Worm (Caenorhabditis elegans) whole organism, L4 larva: ENCODE results near the gene F59E11.2.

ENCODE experiments used
- D1046.2 ChIP-seq: fragments of 200-800 bp; sonication (Bioruptor generic); IDR thresholded peaks from 2 replicates; pipeline ENCODE4 v1.3.6; 2022; ENCODE audit warnings: missing genetic modification characterization, missing compliant biosample characterization
- F37D6.2 ChIP-seq: sonication (generic microtip); optimal IDR thresholded peaks from 2 replicates; lab custom pipeline; 2016; ENCODE audit warnings: mild to moderate bottlenecking, missing genetic modification characterization, missing compliant biosample characterization
- F44E2.7 ChIP-seq: fragments of 200-800 bp; sonication (Bioruptor generic); IDR thresholded peaks from 2 replicates; pipeline ENCODE4 v2.1.2; 2022; ENCODE audit warnings: missing genetic modification characterization, missing compliant biosample characterization
- F49E8.2 ChIP-seq: sonication (generic microtip); optimal IDR thresholded peaks from 2 replicates; lab custom pipeline; 2016; ENCODE audit warnings: missing compliant biosample characterization, mild to moderate bottlenecking, missing genetic modification characterization, borderline replicate concordance
- T20F7.1 ChIP-seq: fragments of 200-800 bp; sonication (Bioruptor generic); optimal IDR thresholded peaks from 2 replicates; lab custom pipeline; 2018; ENCODE audit warnings: mild to moderate bottlenecking, missing genetic modification characterization, missing compliant biosample characterization
- Y48G9A.11 ChIP-seq: fragments of 200-800 bp; sonication (Bioruptor generic); IDR thresholded peaks from 2 replicates; pipeline ENCODE4 v1.3.6; 2022; ENCODE audit warnings: missing genetic modification reagents, missing genetic modification characterization, missing compliant biosample characterization
- Y5F2A.4 ChIP-seq: fragments of 200-800 bp; sonication (Bioruptor generic); optimal IDR thresholded peaks from 2 replicates; lab custom pipeline; 2018; ENCODE audit warnings: mild to moderate bottlenecking, missing genetic modification characterization, missing compliant biosample characterization
- aha-1 ChIP-seq: fragments of 150-350 bp; peaks from one replicate; lab custom pipeline; 2014; ENCODE audit warnings: missing biosample characterization, missing genetic modification characterization
- ceh-44 ChIP-seq: fragments of 200-800 bp; sonication (Bioruptor generic); IDR thresholded peaks from 2 replicates; pipeline ENCODE4 v1.3.6; 2022; ENCODE audit warnings: missing genetic modification reagents, missing genetic modification characterization, missing compliant biosample characterization
- ctbp-1 ChIP-seq: fragments of 200-800 bp; sonication (Bioruptor generic); IDR thresholded peaks from 2 replicates; pipeline ENCODE4 v1.3.6; 2022; ENCODE audit warnings: missing genetic modification reagents, missing genetic modification characterization, missing compliant biosample characterization
- daf-16 ChIP-seq, 3 experiments: sonication (generic microtip); optimal IDR thresholded peaks; 2 replicates each; lab custom pipeline; 2016 to 2017; ENCODE audit warnings: missing genetic modification characterization in 3 of 3, missing genetic modification reagents in 3 of 3, mild to moderate bottlenecking in 2 of 3, missing compliant biosample characterization in 2 of 3, missing biosample characterization in 1 of 3, moderate library complexity in 1 of 3
- dmd-9 ChIP-seq: fragments of 200-800 bp; sonication (Bioruptor generic); IDR thresholded peaks from 2 replicates; pipeline ENCODE4 v1.3.6; 2022; ENCODE audit warnings: missing genetic modification reagents, missing genetic modification characterization, missing compliant biosample characterization
- egl-27 ChIP-seq: sonication (generic microtip); optimal IDR thresholded peaks from 3 replicates; lab custom pipeline; 2017; ENCODE audit warnings: missing biosample characterization, missing genetic modification reagents, missing genetic modification characterization
- egl-43 ChIP-seq: fragments of 200-800 bp; sonication (Bioruptor generic); IDR thresholded peaks from 2 replicates; pipeline ENCODE4 v1.3.6; 2022; ENCODE audit warnings: missing genetic modification reagents, missing genetic modification characterization, missing compliant biosample characterization
- hlh-30 ChIP-seq: sonication (generic microtip); optimal IDR thresholded peaks from 2 replicates; lab custom pipeline; 2017; ENCODE audit warnings: antibody characterized with exemption, mild to moderate bottlenecking, missing genetic modification characterization, missing compliant biosample characterization; ENCODE audit not compliant: insufficient read depth
- lin-15B ChIP-seq: fragments of 150-350 bp; sonication (generic microtip); optimal IDR thresholded peaks from 3 replicates; lab custom pipeline; 2014; ENCODE audit warnings: missing biosample characterization, missing genetic modification characterization
- lin-38 ChIP-seq: fragments of 200-800 bp; sonication (Bioruptor generic); IDR thresholded peaks from 2 replicates; pipeline ENCODE4 v1.3.6; 2022; ENCODE audit warnings: missing genetic modification reagents, missing genetic modification characterization, missing compliant biosample characterization
- mes-2 ChIP-seq: sonication (generic microtip); optimal IDR thresholded peaks from 2 replicates; lab custom pipeline; 2016; ENCODE audit warnings: missing genotype, mild to moderate bottlenecking, missing genetic modification characterization, missing compliant biosample characterization; ENCODE audit not compliant: poor library complexity, severe bottlenecking
- nhr-111 ChIP-seq: fragments of 200-800 bp; sonication (Bioruptor generic); optimal IDR thresholded peaks from 2 replicates; lab custom pipeline; 2018; ENCODE audit warnings: mild to moderate bottlenecking, missing genetic modification characterization, missing compliant biosample characterization
- nhr-25 ChIP-seq: sonication (generic microtip); optimal IDR thresholded peaks from 2 replicates; lab custom pipeline; 2017; ENCODE audit warnings: missing genetic modification characterization, mild to moderate bottlenecking, missing compliant biosample characterization, antibody characterized with exemption, moderate library complexity, borderline replicate concordance; ENCODE audit not compliant: insufficient read depth
- php-3 ChIP-seq: fragments of 200-800 bp; sonication (Bioruptor generic); IDR thresholded peaks from 2 replicates; pipeline ENCODE4 v1.3.6; 2022; ENCODE audit warnings: missing genetic modification reagents, missing genetic modification characterization, missing compliant biosample characterization
- skn-1 ChIP-seq: fragments of 150-350 bp; optimal IDR thresholded peaks from 2 replicates; lab custom pipeline; 2014; ENCODE audit warnings: missing biosample characterization, missing genetic modification characterization
- snpc-1.2 ChIP-seq: fragments of 200-800 bp; sonication (Bioruptor generic); IDR thresholded peaks from 2 replicates; pipeline ENCODE4 v1.3.6; 2022; ENCODE audit warnings: missing genetic modification reagents, missing genetic modification characterization, missing compliant biosample characterization
- spr-1 ChIP-seq: sonication (generic microtip); optimal IDR thresholded peaks from 2 replicates; lab custom pipeline; 2016; ENCODE audit warnings: mild to moderate bottlenecking, missing genetic modification characterization, missing compliant biosample characterization
- spr-3 ChIP-seq: fragments of 200-800 bp; sonication (Bioruptor generic); optimal IDR thresholded peaks from 2 replicates; lab custom pipeline; 2018; ENCODE audit warnings: mild to moderate bottlenecking, missing genetic modification characterization, missing compliant biosample characterization
- tra-1 ChIP-seq: fragments of 200-800 bp; sonication (Bioruptor generic); IDR thresholded peaks from 2 replicates; pipeline ENCODE4 v1.3.6; 2022; ENCODE audit warnings: missing genetic modification reagents, missing genetic modification characterization, missing compliant biosample characterization
- unc-62 ChIP-seq, 3 experiments: fragments of 150-350 bp in 1 of 3; sonication (generic microtip); optimal IDR thresholded peaks in 2 of 3; peaks in 1 of 3; 1 replicate in 1 of 3; 2 replicates in 2 of 3; lab custom pipeline; 2014 to 2017; ENCODE audit warnings: missing biosample characterization in 3 of 3, missing genetic modification characterization in 3 of 3, missing genetic modification reagents in 3 of 3, missing genotype in 1 of 3
- vab-7 ChIP-seq: fragments of 200-800 bp; sonication (Bioruptor generic); IDR thresholded peaks from 2 replicates; pipeline ENCODE4 v1.3.6; 2022; ENCODE audit warnings: missing genetic modification reagents, missing genetic modification characterization, missing compliant biosample characterization

F59E11.2 gene

DNA sequence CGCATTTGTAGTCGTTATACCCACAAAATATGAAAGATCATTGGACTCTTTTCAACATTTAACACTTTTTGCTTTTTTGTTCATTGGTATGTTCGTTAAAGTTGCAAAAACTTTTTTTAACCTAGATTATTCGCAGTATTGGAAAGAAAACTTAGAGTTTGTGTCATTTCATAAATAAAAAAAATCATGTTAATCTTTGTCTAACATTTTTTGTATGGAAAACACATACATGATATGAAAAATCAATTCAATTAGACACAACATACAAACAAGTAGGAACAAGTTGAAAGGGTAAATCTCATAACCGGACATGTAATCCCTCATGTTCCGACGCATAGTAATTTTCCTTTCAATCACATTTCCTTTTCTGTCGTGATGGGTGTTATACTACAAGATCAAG lies at the start of gene F59E11.2:
Gene F59E11.2, plus strand, starts transcription at position 301 of the 400 bp plus-strand sequence.
- TF ChIP-seq mes-2 (no peak), nhr-25 (tag; lab: Kevin White, UChicago) (no peak), lin-15B (no peak), skn-1 (tag; lab: Kevin White, UChicago) (no peak), spr-3 (GFP tag; lab: Kevin White, UChicago) (no peak), lin-38 (no peak), ceh-44 (GFP tag; lab: Robert Waterston, UW) (no peak)

DNA sequence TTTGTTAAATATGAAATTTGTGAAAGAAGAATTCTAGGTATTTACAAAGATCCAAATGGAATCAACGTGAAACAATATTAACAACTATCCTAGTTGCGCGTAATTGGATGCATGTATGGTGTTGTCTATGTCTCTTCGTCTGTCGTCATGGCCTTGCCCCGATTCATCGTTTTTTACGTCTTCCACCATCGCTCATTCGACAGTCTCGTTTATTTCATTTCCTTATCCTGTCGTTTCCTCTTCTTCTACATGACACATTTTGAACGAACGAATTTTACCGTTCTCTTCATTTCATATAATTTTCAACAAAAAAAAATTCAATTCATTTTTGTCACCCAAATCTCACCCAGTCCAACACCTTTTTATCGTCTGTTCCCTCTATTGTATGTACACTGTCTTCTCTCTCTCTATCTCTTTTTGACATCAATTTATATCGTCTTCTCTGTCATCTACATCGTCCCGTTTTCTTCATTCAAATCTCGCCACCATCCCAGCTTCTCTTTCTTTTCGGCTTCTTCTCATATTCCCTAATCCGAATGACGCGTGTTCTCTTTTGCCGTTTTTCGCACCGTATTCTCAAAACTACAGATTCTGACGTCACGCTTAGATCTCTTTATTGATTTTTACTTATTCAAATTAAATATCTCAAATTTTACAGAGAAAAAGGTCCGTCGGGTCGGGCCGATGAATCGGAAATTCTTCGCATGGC lies 44.7 kb upstream of the F59E11.2 start, which contains the start of gene ttc-17:
Gene ttc-17, plus strand, starts transcription at position 659 of the 709 bp plus-strand sequence.
- TF ChIP-seq snpc-1.2 (GFP tag; lab: Robert Waterston, UW) = 0 out of 2 replicates have a peak, but pooled peaks have one; percentile 29
- no peak for TF ChIP-seq tra-1 (GFP tag; lab: Robert Waterston, UW)
- TF ChIP-seq unc-62 (GFP tag; optimal IDR thresholded peaks at IDR 0.05 in 1 of 2; lab: Kevin White, UChicago) = peak in 1 of 2 experiments; percentile 16
- no peak for TF ChIP-seq unc-62 (tag; optimal IDR thresholded peaks at IDR 0.05; lab: Kevin White, UChicago)
- TF ChIP-seq nhr-25 (tag; lab: Kevin White, UChicago) = peak; percentile 69
- TF ChIP-seq hlh-30 = peak; percentile 26
- TF ChIP-seq ctbp-1 (GFP tag; lab: Robert Waterston, UW) = no peak
- no peak for TF ChIP-seq egl-43 (GFP tag; lab: Robert Waterston, UW)

- TF ChIP-seq daf-16 (GFP tag; optimal IDR thresholded peaks at IDR 0.05; lab: Kevin White, UChicago) = no peak
- TF ChIP-seq daf-16 (tag; optimal IDR thresholded peaks at IDR 0.05; lab: Kevin White, UChicago) = peak; percentile 8
- TF ChIP-seq aha-1 (tag; lab: Kevin White, UChicago) = peak; percentile 76
- TF ChIP-seq ctbp-1 (GFP tag; lab: Robert Waterston, UW) = no peak
- peak; percentile 46 for TF ChIP-seq hlh-30
Measured at ce11 chrV:8964055-8964758, 37.1 kb upstream of the F59E11.2 start, which contains the start of gene nhr-44. nhr-44 (minus strand) TSS chrV:8964105.

ce11 chrV:8966086-8966485 lies 35.2 kb upstream of the F59E11.2 start, which contains the start of gene nhr-219:
nhr-219 (minus strand) TSS chrV:8966186.
- TF ChIP-seq F37D6.2 (tag; lab: Kevin White, UChicago) (no peak), unc-62 (GFP tag; optimal IDR thresholded peaks at IDR 0.05 in 1 of 2; lab: Kevin White, UChicago) (peak in 1 of 2 experiments; percentile 28), unc-62 (tag; optimal IDR thresholded peaks at IDR 0.05; lab: Kevin White, UChicago) (no peak)

DNA sequence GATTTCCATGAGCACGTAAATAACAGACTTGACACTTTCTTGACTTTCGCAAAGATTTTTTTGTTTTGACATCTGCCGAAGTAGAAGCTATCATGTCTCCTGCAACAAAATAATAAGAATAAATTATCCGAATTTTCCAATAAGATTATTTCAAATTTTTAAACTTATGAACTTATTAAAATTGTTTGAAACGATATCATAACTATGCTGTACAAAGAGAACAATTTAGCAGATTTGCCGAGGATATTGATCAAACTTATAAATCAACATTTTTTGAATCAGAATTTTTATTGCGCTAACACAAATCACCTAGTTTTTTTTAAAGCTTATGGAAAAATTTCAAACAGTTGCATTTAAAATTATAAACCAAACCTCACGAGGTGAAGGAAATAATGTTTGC lies 29.0 kb upstream of the F59E11.2 start, which contains the start of gene nhr-195:
Gene nhr-195, minus strand, starts transcription at position 101 of the 400 bp plus-strand sequence.
- TF ChIP-seq vab-7 (no peak), dmd-9 (no peak), spr-1 (tag; lab: Kevin White, UChicago) (no peak), D1046.2 (no peak), egl-27 (tag; lab: Kevin White, UChicago) (no peak), skn-1 (tag; lab: Kevin White, UChicago) (no peak), Y5F2A.4 (no peak), Y48G9A.11 (no peak), F49E8.2 (tag; lab: Kevin White, UChicago) (no peak), egl-43 (GFP tag; lab: Robert Waterston, UW) (no peak), spr-3 (GFP tag; lab: Kevin White, UChicago) (no peak), nhr-111 (no peak), T20F7.1 (GFP tag; lab: Kevin White, UChicago) (no peak), php-3 (GFP tag; lab: Robert Waterston, UW) (no peak), F44E2.7 (no peak), ctbp-1 (GFP tag; lab: Robert Waterston, UW) (no peak)
